Fruit fly (Drosophila melanogaster) whole organism, prepupa: ENCODE results near the gene CG8679.

ENCODE experiments used
- Ets96B ChIP-seq: fragments of 200-800 bp; optimal IDR thresholded peaks from 2 replicates; lab custom pipeline; 2019; ENCODE audit warnings: missing biosample characterization, mild to moderate bottlenecking, missing genetic modification characterization, moderate library complexity
- Lpt ChIP-seq: fragments of 200-800 bp; sonication (Bioruptor generic); optimal IDR thresholded peaks from 3 replicates; lab custom pipeline; 2016; ENCODE audit warnings: missing biosample characterization, missing genetic modification characterization

DNA sequence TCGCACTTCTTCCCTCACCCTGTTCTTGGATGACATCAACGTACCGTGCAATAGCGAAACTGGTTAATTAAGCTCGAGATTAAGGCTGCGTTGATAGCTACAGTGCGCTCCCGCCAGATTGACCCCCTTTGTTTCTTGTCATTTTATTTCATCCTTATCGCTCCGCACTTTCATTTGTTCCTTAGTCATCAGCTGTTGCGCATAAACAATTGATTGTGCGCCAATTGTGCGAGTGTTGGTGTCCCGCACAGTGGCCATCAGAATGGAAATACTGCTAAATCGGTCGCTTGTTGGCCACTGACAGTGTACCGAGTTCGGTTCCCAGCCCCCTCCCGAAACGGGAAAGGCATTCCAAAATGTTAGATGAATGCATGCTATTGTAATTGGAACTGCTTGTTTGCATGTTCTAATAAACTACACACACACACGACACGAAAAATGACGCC, 1.3 kb upstream of the CG8679 start:
- TF ChIP-seq Ets96B (tag; lab: Kevin White, UChicago): no peak
- no peak for TF ChIP-seq Lpt (GFP tag; lab: Kevin White, UChicago)
